Worm (Caenorhabditis elegans) whole organism, young adult: ENCODE measurements around the gene str-3.

Experiments
- B0019.2 ChIP-seq: fragments of 200-800 bp; sonication (Bioruptor generic); conservative IDR thresholded peaks from 2 replicates; pipeline ENCODE4 v1.3.6; 2022; ENCODE audit warnings: missing genetic modification reagents, missing genetic modification characterization, missing compliant biosample characterization
- B0261.1 ChIP-seq: sonication (generic microtip); optimal IDR thresholded peaks from 2 replicates; lab custom pipeline; 2016; ENCODE audit warnings: mild to moderate bottlenecking, missing genetic modification characterization, moderate library complexity, missing compliant biosample characterization
- B0336.3 ChIP-seq: fragments of 200-800 bp; sonication (Bioruptor generic); IDR thresholded peaks from 2 replicates; pipeline ENCODE4 v1.3.6; 2022; ENCODE audit warnings: missing genetic modification characterization, missing compliant biosample characterization
- C06A6.2 ChIP-seq: fragments of 200-800 bp; sonication (Bioruptor generic); conservative IDR thresholded peaks from 2 replicates; pipeline ENCODE4 v1.3.6; 2022; ENCODE audit warnings: missing genetic modification characterization, missing compliant biosample characterization
- D2030.7 ChIP-seq: fragments of 200-800 bp; sonication (Bioruptor generic); IDR thresholded peaks from 2 replicates; pipeline ENCODE4 v1.3.6; 2022; ENCODE audit warnings: missing genetic modification reagents, missing genetic modification characterization, missing compliant biosample characterization
- F22D6.2 ChIP-seq: sonication (generic microtip); optimal IDR thresholded peaks from 2 replicates; lab custom pipeline; 2016; ENCODE audit warnings: mild to moderate bottlenecking, missing genetic modification characterization, missing compliant biosample characterization
- F37B4.10 ChIP-seq: fragments of 200-800 bp; sonication (Bioruptor generic); IDR thresholded peaks from 2 replicates; pipeline ENCODE4 v1.3.6; 2022; ENCODE audit warnings: missing genetic modification characterization, missing compliant biosample characterization
- F57A8.1 ChIP-seq: fragments of 200-800 bp; sonication (Bioruptor generic); optimal IDR thresholded peaks from 2 replicates; lab custom pipeline; 2018; ENCODE audit warnings: mild to moderate bottlenecking, missing genetic modification characterization, moderate library complexity, missing compliant biosample characterization
- K11D2.4 ChIP-seq: fragments of 200-800 bp; sonication (Bioruptor generic); IDR thresholded peaks from 2 replicates; pipeline ENCODE4 v1.3.6; 2022; ENCODE audit warnings: missing genetic modification reagents, missing genetic modification characterization, missing compliant biosample characterization
- T07F8.4 ChIP-seq: sonication (generic microtip); optimal IDR thresholded peaks from 2 replicates; lab custom pipeline; 2016; ENCODE audit warnings: mild to moderate bottlenecking, missing genetic modification characterization, moderate library complexity, missing compliant biosample characterization
- T26A5.8 ChIP-seq: sonication (generic microtip); optimal IDR thresholded peaks from 2 replicates; lab custom pipeline; 2016; ENCODE audit warnings: missing genetic modification characterization, missing compliant biosample characterization
- Y53G8AR.9 ChIP-seq: fragments of 200-800 bp; sonication (Bioruptor generic); conservative IDR thresholded peaks from 2 replicates; pipeline ENCODE4 v1.3.6; 2022; ENCODE audit warnings: missing genetic modification reagents, missing genetic modification characterization, missing compliant biosample characterization
- Y67H2A.10 ChIP-seq: fragments of 200-800 bp; sonication (Bioruptor generic); conservative IDR thresholded peaks from 2 replicates; pipeline ENCODE4 v1.3.6; 2022; ENCODE audit warnings: missing genetic modification reagents, missing genetic modification characterization, missing compliant biosample characterization
- ama-1 ChIP-seq, 3 experiments: fragments of 150-350 bp in 1 of 3; sonication (generic microtip) in 2 of 3; optimal IDR thresholded peaks; 2 replicates each; lab custom pipeline; 2014 to 2018; ENCODE audit warnings: missing biosample characterization in 2 of 3, missing genetic modification characterization in 2 of 3, missing genetic modification reagents in 2 of 3
- attf-5 ChIP-seq: fragments of 200-800 bp; sonication (Bioruptor generic); optimal IDR thresholded peaks from 2 replicates; lab custom pipeline; 2018; ENCODE audit warnings: mild to moderate bottlenecking, missing genetic modification characterization, missing compliant biosample characterization
- attf-6 ChIP-seq: fragments of 200-800 bp; sonication (Bioruptor generic); IDR thresholded peaks from 2 replicates; pipeline ENCODE4 v1.3.6; 2022; ENCODE audit warnings: missing genetic modification reagents, missing genetic modification characterization, missing compliant biosample characterization
- ccch-3 ChIP-seq: fragments of 200-800 bp; sonication (Bioruptor generic); optimal IDR thresholded peaks from 2 replicates; lab custom pipeline; 2018; ENCODE audit warnings: mild to moderate bottlenecking, missing genetic modification characterization, missing compliant biosample characterization
- cebp-2 ChIP-seq: fragments of 200-800 bp; sonication (Bioruptor generic); IDR thresholded peaks from 2 replicates; pipeline ENCODE4 v1.3.6; 2022; ENCODE audit warnings: missing genetic modification characterization, missing compliant biosample characterization
- ceh-27 ChIP-seq: fragments of 200-800 bp; sonication (Bioruptor generic); optimal IDR thresholded peaks from 2 replicates; lab custom pipeline; 2018; ENCODE audit warnings: mild to moderate bottlenecking, missing genetic modification characterization, moderate library complexity, missing compliant biosample characterization
- ceh-58 ChIP-seq: fragments of 200-800 bp; sonication (Bioruptor generic); IDR thresholded peaks from 2 replicates; pipeline ENCODE4 v1.3.6; 2022; ENCODE audit warnings: missing genetic modification characterization, missing compliant biosample characterization
- ceh-79 ChIP-seq: sonication (generic microtip); optimal IDR thresholded peaks from 2 replicates; lab custom pipeline; 2017; ENCODE audit warnings: mild to moderate bottlenecking, missing genetic modification characterization, missing compliant biosample characterization
- dox-1 ChIP-seq: fragments of 200-800 bp; sonication (Bioruptor generic); IDR thresholded peaks from 2 replicates; pipeline ENCODE4 v1.3.6; 2022; ENCODE audit warnings: missing genetic modification reagents, missing genetic modification characterization, missing compliant biosample characterization
- efl-1 ChIP-seq: fragments of 150-350 bp; optimal IDR thresholded peaks from 2 replicates; lab custom pipeline; 2014; ENCODE audit warnings: missing biosample characterization, missing genetic modification reagents, missing genetic modification characterization
- egl-18 ChIP-seq: fragments of 200-800 bp; sonication (Bioruptor generic); IDR thresholded peaks from 2 replicates; pipeline ENCODE4 v1.3.6; 2022; ENCODE audit warnings: missing genetic modification reagents, missing genetic modification characterization, missing compliant biosample characterization
- egl-44 ChIP-seq: fragments of 200-800 bp; sonication (Bioruptor generic); IDR thresholded peaks from 2 replicates; pipeline ENCODE4 v1.3.6; 2022; ENCODE audit warnings: missing genetic modification reagents, missing genetic modification characterization, missing compliant biosample characterization
- ekl-4 ChIP-seq: fragments of 200-800 bp; sonication (Bioruptor generic); IDR thresholded peaks from 2 replicates; pipeline ENCODE4 v1.3.6; 2022; ENCODE audit warnings: missing genetic modification reagents, missing genetic modification characterization, missing compliant biosample characterization
- fkh-3 ChIP-seq: sonication (generic microtip); optimal IDR thresholded peaks from 2 replicates; lab custom pipeline; 2016; ENCODE audit warnings: mild to moderate bottlenecking, missing genetic modification characterization, missing compliant biosample characterization
- hlh-12 ChIP-seq: sonication (generic microtip); optimal IDR thresholded peaks from 2 replicates; lab custom pipeline; 2016; ENCODE audit warnings: missing genetic modification characterization, missing compliant biosample characterization
- hlh-26 ChIP-seq: fragments of 200-800 bp; sonication (Bioruptor generic); conservative IDR thresholded peaks from 2 replicates; pipeline ENCODE4 v1.3.6; 2022; ENCODE audit warnings: missing genetic modification reagents, missing genetic modification characterization, missing compliant biosample characterization
- hsf-1 ChIP-seq: fragments of 200-800 bp; sonication (Bioruptor generic); IDR thresholded peaks from 2 replicates; pipeline ENCODE4 v1.3.6; 2022; ENCODE audit warnings: missing genetic modification reagents, missing genetic modification characterization, missing compliant biosample characterization
- let-607 ChIP-seq, 2 experiments: fragments of 200-800 bp in 1 of 2; sonication (Bioruptor generic) in 1 of 2; sonication (generic microtip) in 1 of 2; optimal IDR thresholded peaks; 2 replicates each; lab custom pipeline; 2016 to 2018; ENCODE audit warnings: mild to moderate bottlenecking in 2 of 2, missing compliant biosample characterization in 2 of 2, missing genetic modification characterization in 2 of 2, moderate library complexity in 2 of 2, missing genotype in 1 of 2
- lin-40 ChIP-seq: sonication (generic microtip); optimal IDR thresholded peaks from 2 replicates; lab custom pipeline; 2016; ENCODE audit warnings: missing genetic modification characterization, mild to moderate bottlenecking, missing compliant biosample characterization, missing genotype, missing genetic modification reagents
- lsl-1 ChIP-seq: fragments of 200-800 bp; sonication (Bioruptor generic); optimal IDR thresholded peaks from 2 replicates; lab custom pipeline; 2018; ENCODE audit warnings: mild to moderate bottlenecking, missing genetic modification characterization, moderate library complexity, missing compliant biosample characterization
- madf-10 ChIP-seq: sonication (generic microtip); optimal IDR thresholded peaks from 2 replicates; lab custom pipeline; 2016; ENCODE audit warnings: mild to moderate bottlenecking, missing genetic modification characterization, missing compliant biosample characterization
- mel-28 ChIP-seq: sonication (generic microtip); optimal IDR thresholded peaks from 2 replicates; lab custom pipeline; 2016; ENCODE audit warnings: borderline replicate concordance, mild to moderate bottlenecking, missing genetic modification characterization, missing compliant biosample characterization
- mes-4 ChIP-seq: sonication (generic microtip); optimal IDR thresholded peaks from 2 replicates; lab custom pipeline; 2016; ENCODE audit warnings: missing genotype, missing genetic modification characterization, missing compliant biosample characterization
- nhr-179 ChIP-seq: sonication (generic microtip); optimal IDR thresholded peaks from 2 replicates; lab custom pipeline; 2016; ENCODE audit warnings: mild to moderate bottlenecking, missing genetic modification characterization, missing compliant biosample characterization
- nhr-80 ChIP-seq: sonication (generic microtip); optimal IDR thresholded peaks from 2 replicates; lab custom pipeline; 2016; ENCODE audit warnings: missing genetic modification characterization, missing compliant biosample characterization
- pbrm-1 ChIP-seq: fragments of 200-800 bp; sonication (Bioruptor generic); IDR thresholded peaks from 2 replicates; pipeline ENCODE4 v1.3.6; 2022; ENCODE audit warnings: missing genetic modification reagents, missing genetic modification characterization, missing compliant biosample characterization
- rpc-1 ChIP-seq, 2 experiments: fragments of 150-350 bp in 1 of 2; sonication (generic microtip) in 1 of 2; optimal IDR thresholded peaks; 2 replicates each; lab custom pipeline; 2014 to 2018; ENCODE audit warnings: missing biosample characterization in 1 of 2, missing genetic modification characterization in 1 of 2, missing genetic modification reagents in 1 of 2, missing genotype in 1 of 2
- sdz-38 ChIP-seq: sonication (generic microtip); optimal IDR thresholded peaks from 2 replicates; lab custom pipeline; 2016; ENCODE audit warnings: missing genotype, missing genetic modification characterization, missing compliant biosample characterization
- sea-2 ChIP-seq: fragments of 200-800 bp; sonication (Bioruptor generic); IDR thresholded peaks from 2 replicates; pipeline ENCODE4 v1.3.6; 2022; ENCODE audit warnings: missing genetic modification characterization, missing compliant biosample characterization
- snpc-3.4 ChIP-seq: sonication (generic microtip); optimal IDR thresholded peaks from 2 replicates; lab custom pipeline; 2017; ENCODE audit warnings: missing genetic modification characterization, mild to moderate bottlenecking, missing compliant biosample characterization, antibody characterized with exemption, moderate library complexity, missing genotype, missing genetic modification reagents
- unc-130 ChIP-seq: sonication (generic microtip); optimal IDR thresholded peaks from 2 replicates; lab custom pipeline; 2016; ENCODE audit warnings: missing genetic modification reagents, missing genetic modification characterization, missing compliant biosample characterization
- xnd-1 ChIP-seq: sonication (generic microtip); optimal IDR thresholded peaks from 2 replicates; lab custom pipeline; 2016; ENCODE audit warnings: missing genotype, missing genetic modification reagents, missing genetic modification characterization, missing compliant biosample characterization
- zfh-2 ChIP-seq: fragments of 200-800 bp; sonication (Bioruptor generic); conservative IDR thresholded peaks from 2 replicates; pipeline ENCODE4 v1.3.6; 2022; ENCODE audit warnings: missing genetic modification reagents, missing genetic modification characterization, missing compliant biosample characterization
- ztf-25 ChIP-seq: fragments of 200-800 bp; sonication (Bioruptor generic); IDR thresholded peaks from 2 replicates; pipeline ENCODE4 v1.3.6; 2022; ENCODE audit warnings: missing genetic modification reagents, missing genetic modification characterization, missing compliant biosample characterization
- ztf-3 ChIP-seq: fragments of 200-800 bp; sonication (Bioruptor generic); optimal IDR thresholded peaks from 2 replicates; lab custom pipeline; 2018; ENCODE audit warnings: mild to moderate bottlenecking, missing genetic modification characterization, missing compliant biosample characterization

Gene str-3

DNA sequence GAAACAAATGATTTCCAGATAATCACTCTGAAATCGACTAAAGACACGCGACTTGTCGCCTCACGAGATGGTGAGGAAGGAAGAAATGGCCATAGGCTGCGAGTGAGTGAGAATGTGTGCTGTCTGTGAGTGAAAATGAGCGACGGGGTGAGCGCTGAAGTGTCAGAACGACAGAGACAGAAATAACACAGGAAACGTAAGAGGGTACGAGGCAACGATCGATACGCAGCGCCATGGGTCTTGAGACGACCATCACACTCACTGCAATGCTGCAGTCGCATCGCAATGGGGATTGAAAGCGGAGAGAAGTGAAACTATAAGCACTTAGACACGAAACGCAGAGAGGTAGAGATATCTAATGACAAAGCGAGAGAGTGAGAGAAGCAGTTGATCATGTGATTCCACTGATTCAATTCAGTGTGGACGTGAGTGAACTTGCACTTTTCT lies 17.4 kb downstream of the str-3 start (continued):
- TF ChIP-seq ceh-27 (GFP tag; lab: Kevin White, UChicago) = peak; percentile 90
- TF ChIP-seq ceh-58 = no peak
- peak; percentile 89 for TF ChIP-seq attf-5 (GFP tag; lab: Kevin White, UChicago)
- peak; percentile 74 for TF ChIP-seq ekl-4
- no peak for TF ChIP-seq D2030.7 (GFP tag; lab: Robert Waterston, UW)
- peak; percentile 46 for TF ChIP-seq ceh-79
- TF ChIP-seq B0336.3 (GFP tag; lab: Robert Waterston, UW) = peak; percentile 89
- peak; percentile 64 for TF ChIP-seq F22D6.2 (tag; lab: Kevin White, UChicago)
- TF ChIP-seq egl-18 (GFP tag; lab: Robert Waterston, UW) = peak; percentile 78; the same call in 1 of the 2 replicates
- no peak for TF ChIP-seq xnd-1
- no peak for TF ChIP-seq sdz-38 (tag; lab: Kevin White, UChicago)
- TF ChIP-seq unc-130 = no peak
- TF ChIP-seq K11D2.4 (GFP tag; lab: Robert Waterston, UW) = peak; percentile 86; the same call in 1 of the 2 replicates
- TF ChIP-seq ama-1 (optimal IDR thresholded peaks at IDR 0.05; lab: Kevin White, UChicago) = peak; percentile 24
- TF ChIP-seq ama-1 (GFP tag; optimal IDR thresholded peaks at IDR 0.05; lab: Kevin White, UChicago) = peak in 1 of 2 experiments; percentile 40
- no peak for TF ChIP-seq rpc-1 (optimal IDR thresholded peaks at IDR 0.05; lab: Kevin White, UChicago)
- TF ChIP-seq rpc-1 (tag; optimal IDR thresholded peaks at IDR 0.05; lab: Kevin White, UChicago) = no peak
- no peak for TF ChIP-seq cebp-2 (GFP tag; lab: Robert Waterston, UW)
- no peak for TF ChIP-seq hlh-12
- peak; percentile 82; the same call in 1 of the 2 replicates for TF ChIP-seq pbrm-1 (GFP tag; lab: Robert Waterston, UW)
- no peak for TF ChIP-seq B0019.2 (GFP tag; lab: Robert Waterston, UW)
- TF ChIP-seq ccch-3 = no peak
- TF ChIP-seq F57A8.1 (GFP tag; lab: Kevin White, UChicago) = no peak
- TF ChIP-seq attf-6 = peak; percentile 13; the same call in 1 of the 2 replicates
- TF ChIP-seq nhr-179 (tag; lab: Kevin White, UChicago) = no peak
- TF ChIP-seq egl-44 (GFP tag; lab: Robert Waterston, UW) = peak; percentile 54; the same call in 1 of the 2 replicates
- peak; percentile 85 to 87 for TF ChIP-seq let-607 (tag; optimal IDR thresholded peaks at IDR 0.05; lab: Kevin White, UChicago)
- peak; percentile 95 for TF ChIP-seq zfh-2 (GFP tag; lab: Robert Waterston, UW)
- TF ChIP-seq ztf-3 (GFP tag; lab: Kevin White, UChicago) = no peak
- no peak for TF ChIP-seq Y53G8AR.9 (GFP tag; lab: Robert Waterston, UW)
- peak; percentile 54; the same call in 1 of the 2 replicates for TF ChIP-seq Y67H2A.10 (GFP tag; lab: Robert Waterston, UW)
- no peak for TF ChIP-seq fkh-3 (tag; lab: Kevin White, UChicago)
- peak; percentile 93 for TF ChIP-seq lin-40 (tag; lab: Kevin White, UChicago)
- TF ChIP-seq sea-2 (GFP tag; lab: Robert Waterston, UW) = no peak
- peak; percentile 75 for TF ChIP-seq nhr-80 (tag; lab: Kevin White, UChicago)
- no peak for TF ChIP-seq F37B4.10
- peak; percentile 89 for TF ChIP-seq C06A6.2 (GFP tag; lab: Robert Waterston, UW)
- TF ChIP-seq madf-10 (tag; lab: Kevin White, UChicago) = peak; percentile 84
- TF ChIP-seq mes-4 (tag; lab: Kevin White, UChicago) = no peak
- TF ChIP-seq hlh-26 = no peak
- no peak for TF ChIP-seq efl-1 (GFP tag; lab: Kevin White, UChicago)
- TF ChIP-seq T26A5.8 = no peak
- no peak for TF ChIP-seq snpc-3.4 (tag; lab: Kevin White, UChicago)
- TF ChIP-seq T07F8.4 (tag; lab: Kevin White, UChicago) = peak; percentile 59
- no peak for TF ChIP-seq lsl-1 (GFP tag; lab: Kevin White, UChicago)
- TF ChIP-seq hsf-1 (GFP tag; lab: Robert Waterston, UW) = 0 out of 2 replicates have a peak, but pooled peaks have one; percentile 6
- TF ChIP-seq B0261.1 (tag; lab: Kevin White, UChicago) = peak; percentile 8
- peak; percentile 83 for TF ChIP-seq dox-1 (GFP tag; lab: Robert Waterston, UW)
- TF ChIP-seq mel-28 = peak; percentile 65
- 0 out of 2 replicates have a peak, but pooled peaks have one; percentile 26 for TF ChIP-seq ztf-25 (GFP tag; lab: Robert Waterston, UW)
